Worm (Caenorhabditis elegans) whole organism, L3 larva: ENCODE data around the gene F22F4.4.

ENCODE experiments used
- ama-1 ChIP-seq: fragments of 150-350 bp; optimal IDR thresholded peaks from 2 replicates; lab custom pipeline; 2018
- ceh-28 ChIP-seq: fragments of 150-350 bp; optimal IDR thresholded peaks from 2 replicates; lab custom pipeline; 2014; ENCODE audit warnings: missing biosample characterization, missing genetic modification reagents, missing genetic modification characterization
- ceh-9 ChIP-seq: sonication (generic microtip); optimal IDR thresholded peaks from 2 replicates; lab custom pipeline; 2018; ENCODE audit warnings: missing biosample characterization, missing genetic modification characterization
- jun-1 ChIP-seq: fragments of 150-350 bp; optimal IDR thresholded peaks from 2 replicates; lab custom pipeline; 2014; ENCODE audit warnings: missing biosample characterization, missing genetic modification reagents, missing genetic modification characterization
- lin-15B ChIP-seq: fragments of 150-350 bp; optimal IDR thresholded peaks from 2 replicates; lab custom pipeline; 2014; ENCODE audit warnings: missing biosample characterization, missing genetic modification characterization
- lin-39 ChIP-seq: fragments of 150-350 bp; optimal IDR thresholded peaks from 2 replicates; lab custom pipeline; 2018; ENCODE audit warnings: missing biosample characterization, missing genetic modification reagents, missing genetic modification characterization
- nhr-25 ChIP-seq: sonication (generic microtip); optimal IDR thresholded peaks from 2 replicates; lab custom pipeline; 2017; ENCODE audit warnings: missing biosample characterization, missing genetic modification characterization
- nhr-76 ChIP-seq: fragments of 150-350 bp; sonication (generic microtip); optimal IDR thresholded peaks from 5 replicates; lab custom pipeline; 2014; ENCODE audit warnings: missing biosample characterization, missing genetic modification characterization
- pha-4 ChIP-seq: fragments of 150-350 bp; optimal IDR thresholded peaks from 2 replicates; lab custom pipeline; 2014; ENCODE audit warnings: missing biosample characterization, missing genetic modification reagents, missing genetic modification characterization
- pqm-1 ChIP-seq: fragments of 150-350 bp; optimal IDR thresholded peaks from 2 replicates; lab custom pipeline; 2017; ENCODE audit warnings: missing biosample characterization, missing genetic modification characterization, inconsistent platforms
- skn-1 ChIP-seq: fragments of 150-350 bp; optimal IDR thresholded peaks from 2 replicates; lab custom pipeline; 2014; ENCODE audit warnings: missing biosample characterization, missing genetic modification characterization
- tbx-2 ChIP-seq: sonication (generic microtip); optimal IDR thresholded peaks from 2 replicates; lab custom pipeline; 2016; ENCODE audit warnings: mild to moderate bottlenecking, missing genetic modification characterization, missing compliant biosample characterization
- unc-62 ChIP-seq: fragments of 150-350 bp; sonication (generic microtip); optimal IDR thresholded peaks from 4 replicates; lab custom pipeline; 2014; ENCODE audit warnings: missing biosample characterization, missing genetic modification reagents, missing genetic modification characterization

DNA sequence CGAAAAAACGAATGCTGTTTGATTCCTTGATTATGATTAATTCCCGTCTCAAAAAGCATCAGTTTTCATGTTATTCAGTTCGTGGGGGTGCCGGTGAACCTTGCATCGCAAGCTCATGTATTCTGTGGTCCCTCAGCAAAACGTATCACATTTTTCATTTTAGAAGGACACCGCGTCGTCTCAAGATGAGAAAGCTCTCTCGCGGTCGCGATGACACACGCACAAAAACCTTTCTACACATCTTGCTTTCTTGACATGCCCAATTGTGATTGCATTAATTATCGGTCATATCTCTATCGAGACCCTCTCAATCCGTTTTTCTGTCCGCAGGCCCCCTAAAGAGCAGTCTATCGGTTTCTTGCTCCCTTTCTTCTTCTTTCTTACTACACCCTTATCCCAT lies 45.2 kb downstream of the F22F4.4 start:
- TF ChIP-seq skn-1 (tag; lab: Kevin White, UChicago) (no peak), unc-62 (GFP tag; lab: Kevin White, UChicago) (no peak), lin-39 (no peak), ceh-9 (tag; lab: Kevin White, UChicago) (no peak), lin-15B (tag; lab: Kevin White, UChicago) (no peak), ama-1 (no peak), nhr-76 (no peak), tbx-2 (tag; lab: Kevin White, UChicago) (no peak), pha-4 (no peak), pqm-1 (tag; lab: Kevin White, UChicago) (no peak), ceh-28 (tag; lab: Kevin White, UChicago) (no peak), jun-1 (tag; lab: Kevin White, UChicago) (no peak), nhr-25 (no peak)
